Fruit fly (Drosophila melanogaster): ENCODE data around the gene CG4658.

Gene CG4658

DNA sequence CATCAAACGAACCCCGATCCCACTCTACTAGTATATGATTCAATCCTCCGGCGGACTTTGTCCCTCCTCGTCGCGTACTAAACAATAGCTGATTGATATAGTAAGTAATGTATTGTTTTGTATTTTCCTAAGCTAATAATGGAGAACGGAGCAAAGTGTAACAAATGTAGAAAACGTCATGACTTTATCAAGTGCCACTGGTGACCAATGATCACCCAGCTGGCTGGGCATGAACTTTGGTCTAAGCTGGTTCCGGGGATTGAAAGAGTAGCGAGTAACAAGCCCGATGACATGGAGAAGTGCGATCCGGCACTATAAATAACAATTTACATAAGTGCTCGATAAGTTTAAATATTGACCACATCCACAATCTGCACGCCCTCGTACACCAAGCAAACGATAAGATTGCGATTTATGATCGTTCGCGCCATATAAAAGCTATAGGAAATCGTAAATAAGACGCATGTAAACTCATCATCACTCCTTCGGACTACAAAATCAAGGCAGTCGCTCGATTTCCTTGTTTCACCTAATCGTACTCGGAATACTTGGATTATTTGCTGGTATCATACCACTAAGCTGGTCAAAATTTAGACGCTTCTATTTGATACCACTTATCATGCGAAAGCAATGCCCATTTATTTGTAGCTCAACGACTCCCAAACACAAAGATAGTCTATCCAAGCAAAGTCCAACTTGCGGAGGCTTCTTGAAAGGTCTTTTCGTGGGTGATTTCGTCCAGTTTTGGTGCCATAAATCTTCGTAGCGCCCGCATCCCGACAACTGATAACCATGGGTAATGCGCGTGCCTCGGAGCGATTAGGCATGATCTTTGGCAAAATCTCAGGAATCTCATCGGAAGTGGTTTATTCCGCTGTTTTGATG is 7.5 kb upstream of the CG4658 start (continued):
- TF ChIP-seq lz (GFP tag; optimal IDR thresholded peaks at IDR 0.05) (no peak), net (GFP tag; optimal IDR thresholded peaks at IDR 0.05) (peak; percentile 29), CG16779 (tag; optimal IDR thresholded peaks at IDR 0.05) (peak; percentile 60), CG3919 (GFP tag; optimal IDR thresholded peaks at IDR 0.05) (peak; percentile 4), topi (GFP tag; optimal IDR thresholded peaks at IDR 0.05) (no peak), CG32006 (GFP tag; optimal IDR thresholded peaks at IDR 0.05) (no peak), vri (GFP tag; optimal IDR thresholded peaks at IDR 0.05) (peak; percentile 79), salr (GFP tag; optimal IDR thresholded peaks at IDR 0.05) (no peak), achi (GFP tag; optimal IDR thresholded peaks at IDR 0.05) (no peak), Blimp-1 (GFP tag; optimal IDR thresholded peaks at IDR 0.05) (no peak), Sox14 (GFP tag; optimal IDR thresholded peaks at IDR 0.05) (peak; percentile 3), CG8119 (GFP tag; IDR thresholded peaks at IDR 0.05) (peak; percentile 39; the same call in 1 of the 3 replicates), CG11902 (GFP tag; optimal IDR thresholded peaks at IDR 0.05) (no peak), eg (GFP tag; IDR thresholded peaks at IDR 0.05) (peak; percentile 31; the same call in 1 of the 3 replicates), Eip78C (GFP tag) (peak; percentile 34), fd85E (GFP tag; optimal IDR thresholded peaks at IDR 0.05) (no peak), acj6 (GFP tag; optimal IDR thresholded peaks at IDR 0.05) (no peak), CG6792 (GFP tag; optimal IDR thresholded peaks at IDR 0.05) (no peak), Hr4 (GFP tag; optimal IDR thresholded peaks at IDR 0.05) (no peak), CG6808 (GFP tag; optimal IDR thresholded peaks at IDR 0.05) (peak; percentile 16)

DNA sequence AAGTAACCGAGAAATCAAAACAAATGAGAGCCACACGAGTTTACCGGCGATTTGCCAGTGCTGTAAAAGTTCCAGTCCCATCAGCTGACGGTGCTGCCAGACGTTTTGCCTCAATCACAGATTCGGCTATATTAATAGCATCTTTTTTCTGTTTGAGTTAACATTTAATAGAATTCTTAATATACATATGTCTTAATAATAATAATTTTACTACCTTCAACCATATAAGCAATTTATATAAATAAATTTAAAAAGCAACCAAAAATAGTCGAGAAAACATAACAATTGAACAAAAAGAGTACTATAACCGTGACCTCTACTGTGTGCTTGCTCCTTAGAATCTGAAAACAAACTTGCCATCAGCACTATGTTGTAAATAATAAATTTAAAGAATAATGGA is 2.8 kb upstream of the CG4658 start, which contains the start of the genes CG13126 and CG4709:
Gene CG13126, minus strand, starts transcription at position 63 of the 400 bp plus-strand sequence.
Gene CG4709, plus strand, starts transcription at position 207 of the 400 bp plus-strand sequence.
- TF ChIP-seq Sox102F (GFP tag; optimal IDR thresholded peaks at IDR 0.05) (peak; percentile 85), eg (GFP tag; IDR thresholded peaks at IDR 0.05) (peak; percentile 94), CG6276 (GFP tag; optimal IDR thresholded peaks at IDR 0.05) (peak; percentile 88), CG34406 (GFP tag; optimal IDR thresholded peaks at IDR 0.05) (peak; percentile 88), CG15336 (GFP tag; IDR thresholded peaks at IDR 0.05) (peak; percentile 94), CG8319 (GFP tag; optimal IDR thresholded peaks at IDR 0.05) (peak; percentile 86), Blimp-1 (GFP tag; optimal IDR thresholded peaks at IDR 0.05) (peak; percentile 79), CG6854 (GFP tag; optimal IDR thresholded peaks at IDR 0.05) (peak; percentile 79), CG6792 (GFP tag; optimal IDR thresholded peaks at IDR 0.05) (peak; percentile 86), Hr4 (GFP tag; optimal IDR thresholded peaks at IDR 0.05) (peak; percentile 81), Lpt (GFP tag; optimal IDR thresholded peaks at IDR 0.05) (peak; percentile 82), Hr39 (GFP tag; optimal IDR thresholded peaks at IDR 0.05) (peak; percentile 64), CG32006 (GFP tag; optimal IDR thresholded peaks at IDR 0.05) (peak; percentile 90), spab (GFP tag; optimal IDR thresholded peaks at IDR 0.05) (peak; percentile 85), Smox (GFP tag; optimal IDR thresholded peaks at IDR 0.05) (peak; percentile 86), dac (GFP tag; optimal IDR thresholded peaks at IDR 0.05) (peak; percentile 65), pdm3 (GFP tag; optimal IDR thresholded peaks at IDR 0.05) (peak; percentile 83), CG10631 (GFP tag; optimal IDR thresholded peaks at IDR 0.05) (peak; percentile 93), svp (GFP tag) (peak; percentile 92), Ets21C (GFP tag; optimal IDR thresholded peaks at IDR 0.05) (peak; percentile 64), fd59A (GFP tag; optimal IDR thresholded peaks at IDR 0.05) (peak; percentile 59), CG8119 (GFP tag; IDR thresholded peaks at IDR 0.05) (peak; percentile 94), CG8632 (GFP tag; optimal IDR thresholded peaks at IDR 0.05) (peak; percentile 85), Gug (GFP tag; IDR thresholded peaks at IDR 0.05) (peak; percentile 92), Eip78C (GFP tag) (peak; percentile 96), ss (GFP tag; optimal IDR thresholded peaks at IDR 0.05) (peak; percentile 86 to 89), CG10669 (GFP tag; optimal IDR thresholded peaks at IDR 0.05) (peak; percentile 90), CG11902 (GFP tag; optimal IDR thresholded peaks at IDR 0.05) (peak; percentile 75), CG3919 (GFP tag; optimal IDR thresholded peaks at IDR 0.05) (peak; percentile 94), net (GFP tag; optimal IDR thresholded peaks at IDR 0.05) (peak; percentile 92), Met (GFP tag; optimal IDR thresholded peaks at IDR 0.05) (peak; percentile 83), Sox15 (GFP tag; optimal IDR thresholded peaks at IDR 0.05) (peak; percentile 59), Ets96B (tag; optimal IDR thresholded peaks at IDR 0.05) (peak; percentile 95), dsx (GFP tag; optimal IDR thresholded peaks at IDR 0.05; ENCODE audit: poor library complexity, severe bottlenecking) (peak; percentile 96), CG9139 (GFP tag; optimal IDR thresholded peaks at IDR 0.05) (peak; percentile 84), CG7368 (GFP tag; optimal IDR thresholded peaks at IDR 0.05) (peak; percentile 88), CG11294 (GFP tag; IDR thresholded peaks at IDR 0.05) (peak; percentile 82), CG16779 (tag; optimal IDR thresholded peaks at IDR 0.05) (peak; percentile 80)
